Worm (Caenorhabditis elegans) whole organism, young adult: ENCODE results near the gene hat-1.

Experiments
- B0019.2 ChIP-seq: fragments of 200-800 bp; sonication (Bioruptor generic); conservative IDR thresholded peaks from 2 replicates; pipeline ENCODE4 v1.3.6; 2022; ENCODE audit warnings: missing genetic modification reagents, missing genetic modification characterization, missing compliant biosample characterization
- D2030.7 ChIP-seq: fragments of 200-800 bp; sonication (Bioruptor generic); IDR thresholded peaks from 2 replicates; pipeline ENCODE4 v1.3.6; 2022; ENCODE audit warnings: missing genetic modification reagents, missing genetic modification characterization, missing compliant biosample characterization
- F10E7.11 ChIP-seq: sonication (generic microtip); optimal IDR thresholded peaks from 2 replicates; lab custom pipeline; 2017; ENCODE audit warnings: mild to moderate bottlenecking, missing genetic modification characterization, moderate library complexity, missing compliant biosample characterization
- F37B4.10 ChIP-seq: fragments of 200-800 bp; sonication (Bioruptor generic); IDR thresholded peaks from 2 replicates; pipeline ENCODE4 v1.3.6; 2022; ENCODE audit warnings: missing genetic modification characterization, missing compliant biosample characterization
- F52B5.7 ChIP-seq: sonication (generic microtip); optimal IDR thresholded peaks from 2 replicates; lab custom pipeline; 2016; ENCODE audit warnings: mild to moderate bottlenecking, missing genetic modification characterization, missing compliant biosample characterization
- K12H6.12 ChIP-seq: fragments of 200-800 bp; sonication (Bioruptor generic); optimal IDR thresholded peaks from 2 replicates; lab custom pipeline; 2018; ENCODE audit warnings: mild to moderate bottlenecking, missing genetic modification characterization, missing compliant biosample characterization
- T07F8.4 ChIP-seq: sonication (generic microtip); optimal IDR thresholded peaks from 2 replicates; lab custom pipeline; 2016; ENCODE audit warnings: mild to moderate bottlenecking, missing genetic modification characterization, moderate library complexity, missing compliant biosample characterization
- T26A5.8 ChIP-seq: sonication (generic microtip); optimal IDR thresholded peaks from 2 replicates; lab custom pipeline; 2016; ENCODE audit warnings: missing genetic modification characterization, missing compliant biosample characterization
- Y53G8AR.9 ChIP-seq: fragments of 200-800 bp; sonication (Bioruptor generic); conservative IDR thresholded peaks from 2 replicates; pipeline ENCODE4 v1.3.6; 2022; ENCODE audit warnings: missing genetic modification reagents, missing genetic modification characterization, missing compliant biosample characterization
- Y56A3A.18 ChIP-seq: fragments of 200-800 bp; sonication (Bioruptor generic); IDR thresholded peaks from 2 replicates; pipeline ENCODE4 v1.3.6; 2022; ENCODE audit warnings: missing genetic modification reagents, missing genetic modification characterization, missing compliant biosample characterization
- Y67H2A.10 ChIP-seq: fragments of 200-800 bp; sonication (Bioruptor generic); conservative IDR thresholded peaks from 2 replicates; pipeline ENCODE4 v1.3.6; 2022; ENCODE audit warnings: missing genetic modification reagents, missing genetic modification characterization, missing compliant biosample characterization
- Y95B8A.8 ChIP-seq: fragments of 200-800 bp; sonication (Bioruptor generic); IDR thresholded peaks from 2 replicates; pipeline ENCODE4 v1.3.6; 2022; ENCODE audit warnings: missing genetic modification reagents, missing genetic modification characterization, missing compliant biosample characterization
- ZK185.1 ChIP-seq: sonication (generic microtip); optimal IDR thresholded peaks from 2 replicates; lab custom pipeline; 2016; ENCODE audit warnings: mild to moderate bottlenecking, missing genetic modification characterization, missing compliant biosample characterization; ENCODE audit not compliant: poor library complexity, severe bottlenecking
- akir-1 ChIP-seq: fragments of 200-800 bp; sonication (Bioruptor generic); optimal IDR thresholded peaks from 2 replicates; lab custom pipeline; 2018; ENCODE audit warnings: mild to moderate bottlenecking, missing genetic modification characterization, moderate library complexity, missing compliant biosample characterization
- ama-1 ChIP-seq, 3 experiments: fragments of 150-350 bp in 1 of 3; sonication (generic microtip) in 2 of 3; optimal IDR thresholded peaks; 2 replicates each; lab custom pipeline; 2014 to 2018; ENCODE audit warnings: missing biosample characterization in 2 of 3, missing genetic modification characterization in 2 of 3, missing genetic modification reagents in 2 of 3
- aptf-3 ChIP-seq: fragments of 200-800 bp; sonication (Bioruptor generic); IDR thresholded peaks from 2 replicates; pipeline ENCODE4 v1.3.6; 2022; ENCODE audit warnings: missing genetic modification characterization, missing compliant biosample characterization
- attf-5 ChIP-seq: fragments of 200-800 bp; sonication (Bioruptor generic); optimal IDR thresholded peaks from 2 replicates; lab custom pipeline; 2018; ENCODE audit warnings: mild to moderate bottlenecking, missing genetic modification characterization, missing compliant biosample characterization
- attf-6 ChIP-seq: fragments of 200-800 bp; sonication (Bioruptor generic); IDR thresholded peaks from 2 replicates; pipeline ENCODE4 v1.3.6; 2022; ENCODE audit warnings: missing genetic modification reagents, missing genetic modification characterization, missing compliant biosample characterization
- ccch-3 ChIP-seq: fragments of 200-800 bp; sonication (Bioruptor generic); optimal IDR thresholded peaks from 2 replicates; lab custom pipeline; 2018; ENCODE audit warnings: mild to moderate bottlenecking, missing genetic modification characterization, missing compliant biosample characterization
- cebp-2 ChIP-seq: fragments of 200-800 bp; sonication (Bioruptor generic); IDR thresholded peaks from 2 replicates; pipeline ENCODE4 v1.3.6; 2022; ENCODE audit warnings: missing genetic modification characterization, missing compliant biosample characterization
- ceh-58 ChIP-seq: fragments of 200-800 bp; sonication (Bioruptor generic); IDR thresholded peaks from 2 replicates; pipeline ENCODE4 v1.3.6; 2022; ENCODE audit warnings: missing genetic modification characterization, missing compliant biosample characterization
- ekl-4 ChIP-seq: fragments of 200-800 bp; sonication (Bioruptor generic); IDR thresholded peaks from 2 replicates; pipeline ENCODE4 v1.3.6; 2022; ENCODE audit warnings: missing genetic modification reagents, missing genetic modification characterization, missing compliant biosample characterization
- hlh-12 ChIP-seq: sonication (generic microtip); optimal IDR thresholded peaks from 2 replicates; lab custom pipeline; 2016; ENCODE audit warnings: missing genetic modification characterization, missing compliant biosample characterization
- hlh-26 ChIP-seq: fragments of 200-800 bp; sonication (Bioruptor generic); conservative IDR thresholded peaks from 2 replicates; pipeline ENCODE4 v1.3.6; 2022; ENCODE audit warnings: missing genetic modification reagents, missing genetic modification characterization, missing compliant biosample characterization
- hsf-1 ChIP-seq: fragments of 200-800 bp; sonication (Bioruptor generic); IDR thresholded peaks from 2 replicates; pipeline ENCODE4 v1.3.6; 2022; ENCODE audit warnings: missing genetic modification reagents, missing genetic modification characterization, missing compliant biosample characterization
- let-607 ChIP-seq, 2 experiments: fragments of 200-800 bp in 1 of 2; sonication (Bioruptor generic) in 1 of 2; sonication (generic microtip) in 1 of 2; optimal IDR thresholded peaks; 2 replicates each; lab custom pipeline; 2016 to 2018; ENCODE audit warnings: mild to moderate bottlenecking in 2 of 2, missing compliant biosample characterization in 2 of 2, missing genetic modification characterization in 2 of 2, moderate library complexity in 2 of 2, missing genotype in 1 of 2
- lin-26 ChIP-seq: fragments of 200-800 bp; sonication (Bioruptor generic); IDR thresholded peaks from 2 replicates; pipeline ENCODE4 v1.3.6; 2022; ENCODE audit warnings: missing genetic modification reagents, missing genetic modification characterization, missing compliant biosample characterization
- lsl-1 ChIP-seq: fragments of 200-800 bp; sonication (Bioruptor generic); optimal IDR thresholded peaks from 2 replicates; lab custom pipeline; 2018; ENCODE audit warnings: mild to moderate bottlenecking, missing genetic modification characterization, moderate library complexity, missing compliant biosample characterization
- madf-10 ChIP-seq: sonication (generic microtip); optimal IDR thresholded peaks from 2 replicates; lab custom pipeline; 2016; ENCODE audit warnings: mild to moderate bottlenecking, missing genetic modification characterization, missing compliant biosample characterization
- mcd-1 ChIP-seq: fragments of 200-800 bp; sonication (Bioruptor generic); IDR thresholded peaks from 2 replicates; pipeline ENCODE4 v1.3.6; 2022; ENCODE audit warnings: missing genetic modification reagents, missing genetic modification characterization, missing compliant biosample characterization
- mxl-1 ChIP-seq: sonication (generic microtip); optimal IDR thresholded peaks from 2 replicates; lab custom pipeline; 2016; ENCODE audit warnings: missing genetic modification characterization, missing compliant biosample characterization
- nfya-1 ChIP-seq: sonication (generic microtip); optimal IDR thresholded peaks from 2 replicates; lab custom pipeline; 2017; ENCODE audit warnings: antibody characterized with exemption, missing compliant biosample characterization, missing genetic modification characterization, borderline replicate concordance; ENCODE audit not compliant: insufficient read depth
- nhr-27 ChIP-seq: fragments of 200-800 bp; sonication (Bioruptor generic); optimal IDR thresholded peaks from 2 replicates; lab custom pipeline; 2018; ENCODE audit warnings: mild to moderate bottlenecking, missing genetic modification characterization, moderate library complexity, missing compliant biosample characterization
- pbrm-1 ChIP-seq: fragments of 200-800 bp; sonication (Bioruptor generic); IDR thresholded peaks from 2 replicates; pipeline ENCODE4 v1.3.6; 2022; ENCODE audit warnings: missing genetic modification reagents, missing genetic modification characterization, missing compliant biosample characterization
- rcor-1 ChIP-seq: fragments of 200-800 bp; sonication (Bioruptor generic); IDR thresholded peaks from 2 replicates; pipeline ENCODE4 v1.3.6; 2022; ENCODE audit warnings: missing genetic modification reagents, missing genetic modification characterization, missing compliant biosample characterization
- rec-8 ChIP-seq, 2 experiments: sonication (generic microtip); optimal IDR thresholded peaks; 2 replicates each; lab custom pipeline; 2016; ENCODE audit warnings: mild to moderate bottlenecking in 2 of 2, missing genetic modification characterization in 2 of 2, missing genetic modification reagents in 2 of 2, missing genotype in 2 of 2, missing biosample characterization in 1 of 2, missing compliant biosample characterization in 1 of 2, moderate library complexity in 1 of 2
- snpc-4 ChIP-seq, 5 experiments: fragments of 150-350 bp in 1 of 5; sonication (generic microtip) in 4 of 5; optimal IDR thresholded peaks; 2 replicates each; lab custom pipeline; 2014 to 2018; ENCODE audit warnings: missing genetic modification characterization in 5 of 5, missing biosample characterization in 3 of 5, antibody characterized with exemption in 2 of 5, mild to moderate bottlenecking in 2 of 5, missing compliant biosample characterization in 2 of 5, missing genotype in 2 of 5, moderate library complexity in 2 of 5, missing genetic modification reagents in 1 of 5
- unc-130 ChIP-seq: sonication (generic microtip); optimal IDR thresholded peaks from 2 replicates; lab custom pipeline; 2016; ENCODE audit warnings: missing genetic modification reagents, missing genetic modification characterization, missing compliant biosample characterization
- zfh-2 ChIP-seq: fragments of 200-800 bp; sonication (Bioruptor generic); conservative IDR thresholded peaks from 2 replicates; pipeline ENCODE4 v1.3.6; 2022; ENCODE audit warnings: missing genetic modification reagents, missing genetic modification characterization, missing compliant biosample characterization

hat-1 gene

ce11 chrIII:10391628-10392027 lies 15.4 kb downstream of the hat-1 start, which contains the start of gene M03C11.9:
TSS of gene M03C11.9 (minus strand) at chrIII:10391728.
- TF ChIP-seq ekl-4 (GFP tag; lab: Robert Waterston, UW) (no peak), pbrm-1 (GFP tag; lab: Robert Waterston, UW) (no peak), ZK185.1 (no peak), unc-130 (GFP tag; lab: Kevin White, UChicago) (no peak), madf-10 (no peak), F37B4.10 (GFP tag; lab: Robert Waterston, UW) (no peak), rec-8 (tag; optimal IDR thresholded peaks at IDR 0.05; lab: Kevin White, UChicago) (no peak), D2030.7 (GFP tag; lab: Robert Waterston, UW) (no peak), zfh-2 (GFP tag; lab: Robert Waterston, UW) (no peak), T26A5.8 (tag; lab: Kevin White, UChicago) (no peak), Y53G8AR.9 (GFP tag; lab: Robert Waterston, UW) (no peak), mxl-1 (no peak), ccch-3 (GFP tag; lab: Kevin White, UChicago) (no peak), hsf-1 (GFP tag; lab: Robert Waterston, UW) (no peak), B0019.2 (GFP tag; lab: Robert Waterston, UW) (no peak), attf-6 (GFP tag; lab: Robert Waterston, UW) (no peak), rcor-1 (GFP tag; lab: Robert Waterston, UW) (no peak), F52B5.7 (no peak), K12H6.12 (tag; lab: Kevin White, UChicago) (no peak)

ce11 chrIII:10389608-10390007 lies 17.4 kb downstream of the hat-1 start:
- TF ChIP-seq snpc-4 (GFP tag; optimal IDR thresholded peaks at IDR 0.05; lab: Kevin White, UChicago) = no peak
- no peak for TF ChIP-seq snpc-4 (tag; optimal IDR thresholded peaks at IDR 0.05; lab: Kevin White, UChicago)
- no peak for TF ChIP-seq ceh-58 (GFP tag; lab: Robert Waterston, UW)
- TF ChIP-seq, all 124 proteins: peak for 0

DNA sequence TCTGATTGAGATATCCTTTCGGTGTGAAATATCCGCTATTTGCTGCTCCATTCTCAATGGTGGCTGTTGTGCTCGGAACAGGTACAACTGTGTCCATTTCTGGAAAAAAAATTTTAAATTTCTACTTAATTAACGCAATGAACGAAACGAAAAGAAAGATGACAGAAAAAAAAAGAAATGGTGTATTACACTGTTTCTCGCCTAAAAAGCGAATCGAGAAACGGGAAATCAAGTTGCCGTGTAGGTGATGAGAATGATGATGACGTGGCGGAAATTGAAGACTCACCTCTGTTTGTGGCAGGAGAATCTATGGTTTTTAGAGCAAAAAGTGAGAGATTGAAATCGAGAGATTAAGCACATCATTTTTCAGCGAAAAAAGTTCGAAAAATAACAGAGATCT lies 20.6 kb downstream of the hat-1 start, which contains the start of gene C38H2.3:
C38H2.3 (minus strand) TSS at position 101 of the 400 bp plus-strand sequence.
- TF ChIP-seq Y67H2A.10 (no peak), nfya-1 (tag; lab: Kevin White, UChicago) (no peak), let-607 (tag; optimal IDR thresholded peaks at IDR 0.05; lab: Kevin White, UChicago) (no peak), mcd-1 (GFP tag; lab: Robert Waterston, UW) (no peak), ama-1 (optimal IDR thresholded peaks at IDR 0.05; lab: Kevin White, UChicago) (no peak), ama-1 (GFP tag; optimal IDR thresholded peaks at IDR 0.05; lab: Kevin White, UChicago) (no peak), lin-26 (GFP tag; lab: Robert Waterston, UW) (no peak), Y56A3A.18 (GFP tag; lab: Robert Waterston, UW) (no peak), lsl-1 (GFP tag; lab: Kevin White, UChicago) (no peak)

DNA sequence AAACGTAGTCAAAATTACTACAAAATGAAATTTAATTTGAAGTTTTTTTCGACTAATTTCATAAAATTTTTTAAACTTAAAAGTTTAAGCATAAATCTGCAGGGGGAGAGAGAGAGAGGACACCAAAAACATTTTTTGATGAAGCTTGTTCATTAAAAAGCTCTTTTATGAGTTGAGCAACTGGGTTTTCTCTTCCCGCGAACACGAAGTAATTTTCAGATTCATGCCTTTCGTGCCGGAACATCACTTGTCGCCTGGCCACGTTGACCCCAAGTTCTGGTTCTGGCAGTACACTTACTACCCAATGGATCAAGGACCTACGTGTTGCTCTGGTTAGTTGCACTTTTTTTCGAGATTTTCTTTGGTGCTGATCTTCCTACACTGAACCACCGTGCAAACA lies 23.2 kb downstream of the hat-1 start:
- TF ChIP-seq attf-5 (GFP tag; lab: Kevin White, UChicago) = no peak
- no peak for TF ChIP-seq Y53G8AR.9 (GFP tag; lab: Robert Waterston, UW)
- TF ChIP-seq Y67H2A.10 = no peak
- TF ChIP-seq hlh-12 (tag; lab: Kevin White, UChicago) = no peak
- no peak for TF ChIP-seq akir-1 (GFP tag; lab: Kevin White, UChicago)
- no peak for TF ChIP-seq T07F8.4 (tag; lab: Kevin White, UChicago)
- TF ChIP-seq F10E7.11 (tag; lab: Kevin White, UChicago) = no peak
- TF ChIP-seq aptf-3 (GFP tag; lab: Robert Waterston, UW) = no peak
- no peak for TF ChIP-seq Y95B8A.8
- no peak for TF ChIP-seq hlh-26 (GFP tag; lab: Robert Waterston, UW)
- TF ChIP-seq nhr-27 = no peak
- TF ChIP-seq cebp-2 (GFP tag; lab: Robert Waterston, UW) = no peak
